Fruit fly (Drosophila melanogaster): ENCODE measurements around the gene CG6356.

DNA sequence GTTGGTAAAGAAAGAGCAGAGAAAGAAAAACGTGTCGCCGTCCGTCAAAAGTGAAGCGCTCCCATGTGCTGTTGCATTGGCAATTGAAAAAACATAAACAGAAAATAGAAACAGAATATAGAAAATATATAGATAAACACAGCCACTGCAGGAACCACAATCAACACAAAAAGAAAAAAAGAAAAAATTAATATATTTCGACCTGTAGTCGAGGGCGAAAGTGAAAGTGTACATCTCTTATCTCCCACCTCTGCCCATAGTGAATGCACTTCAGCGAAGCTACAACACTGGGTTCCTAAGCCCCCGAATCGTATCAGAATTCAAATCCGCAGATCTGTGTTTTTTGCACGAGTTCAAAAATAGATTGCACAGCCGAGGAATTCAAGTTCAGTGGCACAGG, 409 bp downstream of the CG6356 start:
- TF ChIP-seq Blimp-1 (GFP tag; optimal IDR thresholded peaks at IDR 0.05) (no peak), eg (GFP tag; IDR thresholded peaks at IDR 0.05) (no peak), esn (GFP tag; optimal IDR thresholded peaks at IDR 0.05) (no peak), acj6 (GFP tag; optimal IDR thresholded peaks at IDR 0.05) (no peak), Eip78C (GFP tag) (no peak), Gug (GFP tag; IDR thresholded peaks at IDR 0.05) (no peak), CG32006 (GFP tag; optimal IDR thresholded peaks at IDR 0.05) (no peak), pdm3 (GFP tag; optimal IDR thresholded peaks at IDR 0.05) (no peak), Lpt (GFP tag; optimal IDR thresholded peaks at IDR 0.05) (no peak), Sox15 (GFP tag; optimal IDR thresholded peaks at IDR 0.05) (no peak), CG3919 (GFP tag; optimal IDR thresholded peaks at IDR 0.05) (no peak)
